Worm (Caenorhabditis elegans) whole organism, L1 larva: ENCODE results near the gene F47F2.1.

Experiments used
- Y116A8C.19 ChIP-seq: sonication (generic microtip); optimal IDR thresholded peaks from 2 replicates; lab custom pipeline; 2016; ENCODE audit warnings: missing compliant biosample characterization, missing genetic modification characterization, borderline replicate concordance
- blmp-1 ChIP-seq: fragments of 150-350 bp; optimal IDR thresholded peaks from 2 replicates; lab custom pipeline; 2014; ENCODE audit warnings: missing biosample characterization, missing genetic modification characterization
- dsc-1 ChIP-seq: sonication (generic microtip); optimal IDR thresholded peaks from 2 replicates; lab custom pipeline; 2016; ENCODE audit warnings: mild to moderate bottlenecking, missing genetic modification characterization, missing compliant biosample characterization
- elt-3 ChIP-seq, 6 experiments: fragments of 150-350 bp in 1 of 6; sonication (generic microtip); optimal IDR thresholded peaks; 2 replicates each; lab custom pipeline; 2017 to 2018; ENCODE audit warnings: missing biosample characterization in 6 of 6, missing genetic modification characterization in 6 of 6, inconsistent platforms in 1 of 6
- hlh-4 ChIP-seq: sonication (generic microtip); optimal IDR thresholded peaks from 2 replicates; lab custom pipeline; 2016; ENCODE audit warnings: mild to moderate bottlenecking, missing genetic modification characterization, missing compliant biosample characterization
- lin-13 ChIP-seq: fragments of 150-350 bp; optimal IDR thresholded peaks from 2 replicates; lab custom pipeline; 2014; ENCODE audit warnings: missing biosample characterization, missing genetic modification reagents, missing genetic modification characterization
- lin-39 ChIP-seq: fragments of 150-350 bp; optimal IDR thresholded peaks from 2 replicates; lab custom pipeline; 2014; ENCODE audit warnings: missing biosample characterization, missing genetic modification reagents, missing genetic modification characterization
- lsy-2 ChIP-seq, 2 experiments: fragments of 150-350 bp; optimal IDR thresholded peaks; 2 replicates each; lab custom pipeline; 2014; ENCODE audit warnings: missing biosample characterization in 2 of 2, missing genetic modification characterization in 2 of 2
- mep-1 ChIP-seq: fragments of 150-350 bp; optimal IDR thresholded peaks from 2 replicates; lab custom pipeline; 2014; ENCODE audit warnings: missing biosample characterization, missing genetic modification characterization
- pag-3 ChIP-seq: sonication (generic microtip); optimal IDR thresholded peaks from 2 replicates; lab custom pipeline; 2017; ENCODE audit warnings: missing genetic modification characterization, mild to moderate bottlenecking, missing compliant biosample characterization, antibody characterized with exemption, borderline replicate concordance; ENCODE audit not compliant: insufficient read depth

DNA sequence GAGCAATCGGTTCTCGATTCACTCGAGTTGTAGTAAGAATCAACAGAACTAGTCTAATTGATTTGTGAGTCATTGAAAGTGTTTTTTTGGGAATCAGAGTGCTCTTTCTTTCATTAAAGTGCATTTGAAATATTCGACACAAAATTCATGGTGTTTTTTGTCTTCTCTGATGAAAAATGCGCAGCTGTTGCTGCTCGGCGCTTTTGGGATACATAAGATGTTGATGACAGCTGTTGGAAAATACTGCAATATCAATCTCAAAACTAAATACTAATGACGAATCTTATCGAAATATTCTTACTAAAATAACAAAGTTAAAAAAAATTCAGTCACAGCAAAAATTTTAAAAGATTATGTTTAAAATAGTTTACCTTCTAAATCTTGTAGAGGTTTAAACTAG lies 17.0 kb upstream of the F47F2.1 start:
- TF ChIP-seq hlh-4 (tag; lab: Kevin White, UChicago) (no peak), Y116A8C.19 (tag; lab: Kevin White, UChicago) (no peak), pag-3 (tag; lab: Kevin White, UChicago) (no peak), blmp-1 (tag; lab: Kevin White, UChicago) (no peak), lsy-2 (tag; optimal IDR thresholded peaks at IDR 0.05; lab: Kevin White, UChicago) (no peak), dsc-1 (no peak), mep-1 (tag; lab: Kevin White, UChicago) (no peak), lin-13 (GFP tag; lab: Kevin White, UChicago) (no peak), lin-39 (tag; lab: Kevin White, UChicago) (no peak), elt-3 (tag; optimal IDR thresholded peaks at IDR 0.05; lab: Kevin White, UChicago) (no peak)
